Fruit fly (Drosophila melanogaster) whole organism, embryonic: ENCODE results near the gene htt.

Experiments
- Adf1 ChIP-seq: fragments of 200-800 bp; sonication (Bioruptor generic); IDR thresholded peaks from 2 replicates; pipeline ENCODE4 v1.3.6; 2022; ENCODE audit warnings: missing biosample characterization, missing genetic modification characterization
- CG10654 ChIP-seq: fragments of 200-800 bp; sonication (Bioruptor generic); optimal IDR thresholded peaks from 2 replicates; lab custom pipeline; 2016; ENCODE audit warnings: missing biosample characterization, missing genetic modification characterization
- CG11398 ChIP-seq: fragments of 200-800 bp; sonication (Bioruptor generic); optimal IDR thresholded peaks from 2 replicates; lab custom pipeline; 2016; ENCODE audit warnings: missing biosample characterization, missing genetic modification characterization
- CG13894 ChIP-seq: fragments of 200-800 bp; sonication (Bioruptor generic); optimal IDR thresholded peaks from 3 replicates; lab custom pipeline; 2018; ENCODE audit warnings: missing biosample characterization, mild to moderate bottlenecking, missing genetic modification characterization, moderate library complexity
- CG14860 ChIP-seq: fragments of 200-800 bp; sonication (Bioruptor generic); IDR thresholded peaks from 3 replicates; pipeline ENCODE4 v1.3.6; 2022; ENCODE audit warnings: missing biosample characterization, missing genetic modification characterization; ENCODE audit not compliant: partially characterized antibody
- CG17328 ChIP-seq: fragments of 200-800 bp; sonication (Bioruptor generic); IDR thresholded peaks from 2 replicates; pipeline ENCODE4 v1.3.6; 2022; ENCODE audit warnings: missing biosample characterization, missing genetic modification characterization
- CG3065 ChIP-seq: fragments of 200-800 bp; sonication (Bioruptor generic); optimal IDR thresholded peaks from 2 replicates; lab custom pipeline; 2016; ENCODE audit warnings: missing biosample characterization, missing genetic modification characterization
- CG3726 ChIP-seq: fragments of 200-800 bp; sonication (Bioruptor generic); IDR thresholded peaks from 3 replicates; pipeline ENCODE4, ENCODE4 v1.3.6; 2022; ENCODE audit warnings: missing biosample characterization, missing genetic modification characterization
- CG42726 ChIP-seq: fragments of 200-800 bp; sonication (Bioruptor generic); IDR thresholded peaks from 2 replicates; pipeline ENCODE4 v1.3.6; 2022; ENCODE audit warnings: missing biosample characterization, missing genetic modification characterization; ENCODE audit not compliant: partially characterized antibody
- CG5180 ChIP-seq: fragments of 200-800 bp; sonication (Bioruptor generic); optimal IDR thresholded peaks from 3 replicates; lab custom pipeline; 2017; ENCODE audit warnings: missing biosample characterization, missing genetic modification characterization, mild to moderate bottlenecking, moderate library complexity, missing genetic modification reagents
- CG7357 ChIP-seq: fragments of 200-800 bp; sonication (Bioruptor generic); IDR thresholded peaks from 3 replicates; pipeline ENCODE4 v1.3.6; 2022; ENCODE audit warnings: missing biosample characterization, missing genetic modification characterization
- CG8478 ChIP-seq: fragments of >200 bp; optimal IDR thresholded peaks from 2 replicates; lab custom pipeline; 2018
- CG9876 ChIP-seq: fragments of 200-800 bp; sonication (Bioruptor generic); optimal IDR thresholded peaks from 2 replicates; lab custom pipeline; 2016; ENCODE audit warnings: missing biosample characterization, missing genetic modification characterization
- E2f2 ChIP-seq: fragments of 200-800 bp; sonication (Bioruptor generic); IDR thresholded peaks from 2 replicates; pipeline ENCODE4 v1.3.6; 2022; ENCODE audit warnings: missing biosample characterization, missing genetic modification characterization
- Ets65A ChIP-seq: fragments of 200-800 bp; sonication (Bioruptor generic); peaks from one replicate; lab custom pipeline; 2016; ENCODE audit warnings: missing biosample characterization, missing genetic modification characterization
- Ets97D ChIP-seq: fragments of 200-800 bp; sonication (Bioruptor generic); optimal IDR thresholded peaks from 3 replicates; lab custom pipeline; 2016; ENCODE audit warnings: missing biosample characterization, missing genetic modification characterization
- Fer2 ChIP-seq: fragments of 200-800 bp; sonication (Bioruptor generic); optimal IDR thresholded peaks from 2 replicates; lab custom pipeline; 2018; ENCODE audit warnings: missing biosample characterization, mild to moderate bottlenecking, missing genetic modification characterization, moderate library complexity
- Fer3 ChIP-seq: fragments of 200-800 bp; sonication (Bioruptor generic); optimal IDR thresholded peaks from 2 replicates; lab custom pipeline; 2018; ENCODE audit warnings: missing biosample characterization, mild to moderate bottlenecking, missing genetic modification characterization, moderate library complexity
- Hr39 ChIP-seq: fragments of >200 bp; optimal IDR thresholded peaks from 2 replicates; lab custom pipeline; 2017
- Hr78 ChIP-seq, 2 experiments: fragments of 200-800 bp in 1 of 2; fragments of >200 bp in 1 of 2; sonication (Bioruptor generic) in 1 of 2; optimal IDR thresholded peaks; 2 replicates each; lab custom pipeline; 2017 to 2019; ENCODE audit warnings: missing biosample characterization in 2 of 2, missing genetic modification characterization in 2 of 2, mild to moderate bottlenecking in 1 of 2, moderate library complexity in 1 of 2
- Lhr ChIP-seq: fragments of 200-800 bp; sonication (Bioruptor generic); optimal IDR thresholded peaks from 3 replicates; lab custom pipeline; 2017; ENCODE audit warnings: mild to moderate bottlenecking, missing biosample characterization, missing genetic modification reagents, missing genetic modification characterization
- NK7.1 ChIP-seq: fragments of 200-800 bp; sonication (Bioruptor generic); optimal IDR thresholded peaks from 3 replicates; lab custom pipeline; 2016; ENCODE audit warnings: missing biosample characterization, missing genetic modification characterization
- Nf-YB ChIP-seq: fragments of 200-800 bp; sonication (Bioruptor generic); optimal IDR thresholded peaks from 3 replicates; lab custom pipeline; 2019; ENCODE audit warnings: missing biosample characterization, mild to moderate bottlenecking, missing genetic modification characterization, moderate library complexity
- Ravus ChIP-seq: fragments of 200-800 bp; sonication (Bioruptor generic); IDR thresholded peaks from 2 replicates; pipeline ENCODE4 v1.3.6; 2022; ENCODE audit warnings: missing biosample characterization, missing genetic modification characterization
- al ChIP-seq: fragments of 200-800 bp; sonication (Bioruptor generic); IDR thresholded peaks from 2 replicates; pipeline ENCODE4 v1.3.6; 2022; ENCODE audit warnings: missing biosample characterization, missing genetic modification characterization
- ase ChIP-seq: fragments of 200-800 bp; sonication (Bioruptor generic); IDR thresholded peaks from 3 replicates; pipeline ENCODE4 v1.3.6; 2022; ENCODE audit warnings: missing biosample characterization, missing genetic modification characterization
- bsh ChIP-seq, 2 experiments: fragments of 200-800 bp; sonication (Bioruptor generic); optimal IDR thresholded peaks; 2 replicates each; lab custom pipeline; 2017 to 2018; ENCODE audit warnings: mild to moderate bottlenecking in 2 of 2, missing biosample characterization in 2 of 2, missing genetic modification characterization in 2 of 2, moderate library complexity in 1 of 2
- cwo ChIP-seq: fragments of 200-800 bp; sonication (Bioruptor generic); optimal IDR thresholded peaks from 3 replicates; lab custom pipeline; 2017; ENCODE audit warnings: missing biosample characterization, missing genetic modification characterization, mild to moderate bottlenecking, moderate library complexity, missing genetic modification reagents
- dimm ChIP-seq: fragments of 200-800 bp; sonication (Bioruptor generic); IDR thresholded peaks from 2 replicates; pipeline ENCODE4 v1.3.6; 2022; ENCODE audit warnings: missing biosample characterization, missing genetic modification characterization
- ewg ChIP-seq: fragments of 200-800 bp; sonication (Bioruptor generic); optimal IDR thresholded peaks from 3 replicates; lab custom pipeline; 2017; ENCODE audit warnings: mild to moderate bottlenecking, missing biosample characterization, missing genetic modification reagents, missing genetic modification characterization
- fru ChIP-seq: fragments of >200 bp; optimal IDR thresholded peaks from 2 replicates; lab custom pipeline; 2017
- gfzf ChIP-seq: fragments of 200-800 bp; sonication (Bioruptor generic); optimal IDR thresholded peaks from 2 replicates; lab custom pipeline; 2016; ENCODE audit warnings: missing biosample characterization, mild to moderate bottlenecking, missing genetic modification characterization, moderate library complexity
- jing ChIP-seq: fragments of 200-800 bp; sonication (Bioruptor generic); optimal IDR thresholded peaks from 2 replicates; lab custom pipeline; 2018; ENCODE audit warnings: missing biosample characterization, mild to moderate bottlenecking, missing genetic modification characterization
- kah ChIP-seq: fragments of 200-800 bp; sonication (Bioruptor generic); optimal IDR thresholded peaks from 2 replicates; lab custom pipeline; 2018; ENCODE audit warnings: missing biosample characterization, mild to moderate bottlenecking, missing genetic modification characterization
- ken ChIP-seq: fragments of 200-800 bp; sonication (Bioruptor generic); IDR thresholded peaks from 3 replicates; pipeline ENCODE4 v1.3.6; 2022; ENCODE audit warnings: missing biosample characterization, missing genetic modification characterization
- knrl ChIP-seq: fragments of 200-800 bp; sonication (Bioruptor generic); IDR thresholded peaks from 3 replicates; pipeline ENCODE4 v1.3.6; 2022; ENCODE audit warnings: missing biosample characterization, missing genetic modification characterization; ENCODE audit not compliant: partially characterized antibody
- lmd ChIP-seq: fragments of 200-800 bp; sonication (Bioruptor generic); IDR thresholded peaks from 2 replicates; pipeline ENCODE4 v1.3.6; 2022; ENCODE audit warnings: missing biosample characterization, missing genetic modification characterization
- oc ChIP-seq: fragments of 200-800 bp; sonication (Bioruptor generic); optimal IDR thresholded peaks from 2 replicates; lab custom pipeline; 2018; ENCODE audit warnings: missing biosample characterization, mild to moderate bottlenecking, missing genetic modification characterization, moderate library complexity
- otp ChIP-seq: fragments of 200-800 bp; sonication (Bioruptor generic); IDR thresholded peaks from 3 replicates; pipeline ENCODE4, ENCODE4 v1.3.6; 2022; ENCODE audit warnings: missing biosample characterization, missing genetic modification characterization
- pb ChIP-seq: fragments of 200-800 bp; sonication (Bioruptor generic); optimal IDR thresholded peaks from 3 replicates; lab custom pipeline; 2016; ENCODE audit warnings: missing biosample characterization, missing genetic modification characterization
- pros ChIP-seq: fragments of 200-800 bp; sonication (Bioruptor generic); optimal IDR thresholded peaks from 3 replicates; lab custom pipeline; 2019; ENCODE audit warnings: missing biosample characterization, mild to moderate bottlenecking, missing genetic modification characterization, moderate library complexity
- pzg ChIP-seq: fragments of 200-800 bp; sonication (Bioruptor generic); optimal IDR thresholded peaks from 3 replicates; lab custom pipeline; 2018; ENCODE audit warnings: missing biosample characterization, mild to moderate bottlenecking, missing genetic modification characterization, moderate library complexity
- sd ChIP-seq: fragments of 200-800 bp; sonication (Bioruptor generic); optimal IDR thresholded peaks from 3 replicates; lab custom pipeline; 2018; ENCODE audit warnings: missing biosample characterization, mild to moderate bottlenecking, missing genetic modification characterization, moderate library complexity
- sens ChIP-seq: fragments of 200-800 bp; sonication (Bioruptor generic); peaks from one replicate; lab custom pipeline; 2016; ENCODE audit warnings: missing biosample characterization, missing genetic modification characterization
- tll ChIP-seq, 2 experiments: fragments of 200-800 bp in 1 of 2; fragments of >200 bp in 1 of 2; sonication (Bioruptor generic) in 1 of 2; optimal IDR thresholded peaks; 2 replicates each; lab custom pipeline; 2017 to 2019; ENCODE audit warnings: missing biosample characterization in 2 of 2, missing genetic modification characterization in 2 of 2, mild to moderate bottlenecking in 1 of 2, moderate library complexity in 1 of 2
- trem ChIP-seq: fragments of 200-800 bp; optimal IDR thresholded peaks from 3 replicates; lab custom pipeline; 2019; ENCODE audit warnings: missing biosample characterization, mild to moderate bottlenecking, missing genetic modification characterization, moderate library complexity
- vvl ChIP-seq: fragments of 200-800 bp; sonication (Bioruptor generic); IDR thresholded peaks from 2 replicates; pipeline ENCODE4 v1.3.6; 2022; ENCODE audit warnings: missing biosample characterization, missing genetic modification characterization
- yki ChIP-seq: fragments of >200 bp; optimal IDR thresholded peaks from 3 replicates; lab custom pipeline; 2018
- z ChIP-seq: fragments of 200-800 bp; sonication (Bioruptor generic); IDR thresholded peaks from 3 replicates; pipeline ENCODE4 v1.3.6; 2022; ENCODE audit warnings: missing biosample characterization, missing genetic modification characterization
- zen ChIP-seq: fragments of 200-800 bp; sonication (Bioruptor generic); optimal IDR thresholded peaks from 3 replicates; lab custom pipeline; 2018; ENCODE audit warnings: missing biosample characterization, mild to moderate bottlenecking, missing genetic modification characterization, moderate library complexity

Gene htt

dm6 chr3R:28679583-28679982, 16.5 kb upstream of the htt start:
- no peak for TF ChIP-seq CG13894 (tag; lab: Kevin White, UChicago)
- TF ChIP-seq ewg (GFP tag; lab: Kevin White, UChicago) = no peak
- TF ChIP-seq CG10654 (GFP tag; lab: Kevin White, UChicago) = no peak
- no peak for TF ChIP-seq CG17328 (GFP tag; lab: Robert Waterston, UW)
- TF ChIP-seq Ets97D (GFP tag; lab: Kevin White, UChicago) = no peak
- no peak for TF ChIP-seq bsh (GFP tag; optimal IDR thresholded peaks at IDR 0.05; lab: Kevin White, UChicago)
- TF ChIP-seq pros = no peak
- no peak for TF ChIP-seq Fer2 (tag; lab: Kevin White, UChicago)
- TF ChIP-seq dimm = no peak
- no peak for TF ChIP-seq CG11398 (GFP tag; lab: Kevin White, UChicago)
- TF ChIP-seq sens (GFP tag; lab: Kevin White, UChicago) = no peak
- TF ChIP-seq oc (tag; lab: Kevin White, UChicago) = no peak
- TF ChIP-seq Nf-YB (GFP tag; lab: Kevin White, UChicago) = no peak
- TF ChIP-seq CG3726 (GFP tag; lab: Robert Waterston, UW) = no peak
- no peak for TF ChIP-seq Hr39
- TF ChIP-seq ase = no peak
- no peak for TF ChIP-seq Ravus

- TF ChIP-seq Fer3 (tag; lab: Kevin White, UChicago) (no peak), lmd (no peak), CG13894 (tag; lab: Kevin White, UChicago) (no peak), CG7357 (GFP tag; lab: Robert Waterston, UW) (no peak), ken (GFP tag; lab: Robert Waterston, UW) (0 out of 3 replicates have a peak, but pooled peaks have one; percentile 3), CG8478 (lab: Kevin White, UChicago) (peak; percentile 73), otp (GFP tag; lab: Robert Waterston, UW) (no peak), bsh (GFP tag; optimal IDR thresholded peaks at IDR 0.05; lab: Kevin White, UChicago) (no peak), vvl (0 out of 2 replicates have a peak, but pooled peaks have one; percentile 15), zen (tag; lab: Kevin White, UChicago) (no peak), CG42726 (GFP tag; lab: Robert Waterston, UW) (no peak), E2f2 (GFP tag; lab: Robert Waterston, UW) (no peak), jing (GFP tag; lab: Kevin White, UChicago) (no peak), cwo (GFP tag; lab: Kevin White, UChicago) (peak; percentile 13), yki (lab: Kevin White, UChicago) (no peak), Adf1 (GFP tag; lab: Robert Waterston, UW) (peak; percentile 78), al (GFP tag; lab: Robert Waterston, UW) (no peak), pros (no peak), Hr78 (GFP tag; optimal IDR thresholded peaks at IDR 0.05; lab: Kevin White, UChicago) (peak in 1 of 2 experiments; percentile 46), sd (tag; lab: Kevin White, UChicago) (no peak), z (peak; percentile 93), kah (GFP tag; lab: Kevin White, UChicago) (no peak), CG3065 (GFP tag; lab: Kevin White, UChicago) (no peak), gfzf (no peak), CG9876 (no peak), Hr39 (no peak), CG14860 (no peak), Ets65A (GFP tag; lab: Kevin White, UChicago) (no peak), CG5180 (GFP tag; lab: Kevin White, UChicago) (peak; percentile 0), trem (tag; lab: Kevin White, UChicago) (no peak), fru (no peak), knrl (GFP tag; lab: Robert Waterston, UW) (no peak), pzg (GFP tag; lab: Kevin White, UChicago) (no peak), tll (GFP tag; optimal IDR thresholded peaks at IDR 0.05; lab: Kevin White, UChicago) (no peak), Lhr (GFP tag; lab: Kevin White, UChicago) (no peak), pb (GFP tag; lab: Kevin White, UChicago) (no peak), NK7.1 (GFP tag; lab: Kevin White, UChicago) (no peak)
Observed at dm6 chr3R:28681834-28682464, 14.1 kb upstream of the htt start.
